Fruit fly (Drosophila melanogaster): Measurements from ENCODE around the gene dpr5.

Gene dpr5

DNA sequence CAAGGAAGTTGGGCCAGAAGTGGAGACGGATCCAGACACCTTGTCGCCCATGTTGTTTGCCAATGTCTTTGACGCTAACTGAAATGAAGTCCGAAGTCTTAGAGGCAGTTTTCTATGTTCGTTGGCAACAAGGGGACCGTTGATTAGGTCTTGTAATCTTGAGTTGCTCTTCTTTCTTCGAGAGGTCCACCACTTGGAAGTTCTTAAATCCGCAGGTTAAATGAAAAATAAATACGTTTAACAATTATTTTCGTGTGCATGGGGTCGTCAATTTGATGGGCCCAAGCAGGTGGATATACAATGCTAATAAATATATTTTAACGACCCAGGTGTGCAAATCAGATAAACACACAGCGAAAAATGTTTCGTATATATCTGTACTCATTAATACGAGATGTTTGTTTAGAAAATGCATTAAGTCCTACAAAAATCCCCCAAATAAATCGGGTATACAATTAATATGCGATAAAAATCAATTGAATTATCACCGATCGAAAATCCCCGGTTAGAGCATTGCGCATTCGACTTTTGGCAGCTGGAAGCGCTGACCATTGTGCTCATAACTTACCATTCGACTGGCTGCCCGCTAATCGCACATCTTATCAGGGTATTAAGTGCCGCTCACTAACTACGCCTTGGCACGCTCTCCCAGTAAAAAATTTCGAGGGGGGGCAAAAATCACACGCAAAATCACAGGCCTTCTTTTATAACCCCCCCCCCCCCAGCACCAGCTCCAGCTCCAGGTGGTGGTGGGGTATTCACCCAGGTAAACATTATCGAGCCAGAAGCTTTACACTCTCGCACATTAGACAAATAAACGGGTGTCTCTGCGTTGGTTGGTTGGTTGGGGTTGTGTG, 39.1 kb upstream of the dpr5 start, which contains the start of gene PGRP-LB (continued):
- TF ChIP-seq tin (GFP tag; optimal IDR thresholded peaks at IDR 0.05) (no peak), zfh2 (GFP tag; optimal IDR thresholded peaks at IDR 0.05) (peak; percentile 21), hkb (optimal IDR thresholded peaks at IDR 0.05) (no peak), hkb (GFP tag; IDR thresholded peaks at IDR 0.05) (no peak), pum (GFP tag; optimal IDR thresholded peaks at IDR 0.05) (no peak), klu (GFP tag; IDR thresholded peaks at IDR 0.05) (no peak), CG18599 (GFP tag; optimal IDR thresholded peaks at IDR 0.05) (peak; percentile 51), HLH54F (GFP tag; optimal IDR thresholded peaks at IDR 0.05) (no peak), dysf (GFP tag; IDR thresholded peaks at IDR 0.05) (peak; percentile 40; the same call in 1 of the 3 replicates), C15 (GFP tag; IDR thresholded peaks at IDR 0.05) (no peak), CG2120 (GFP tag; optimal IDR thresholded peaks at IDR 0.05) (peak; percentile 75), grau (tag; optimal IDR thresholded peaks at IDR 0.05) (peak; percentile 38), sim (GFP tag; IDR thresholded peaks at IDR 0.05) (no peak), CG13894 (tag; optimal IDR thresholded peaks at IDR 0.05) (no peak), org-1 (GFP tag; optimal IDR thresholded peaks at IDR 0.05) (no peak), CG8924 (tag; optimal IDR thresholded peaks at IDR 0.05) (no peak), CG9932 (GFP tag; IDR thresholded peaks at IDR 0.05) (peak; percentile 35; the same call in 1 of the 2 replicates), cad (GFP tag; optimal IDR thresholded peaks at IDR 0.05) (no peak), CG10321 (GFP tag; IDR thresholded peaks at IDR 0.05) (no peak), Fer2 (tag; optimal IDR thresholded peaks at IDR 0.05) (no peak), CG1603 (tag; optimal IDR thresholded peaks at IDR 0.05) (no peak), Stat92E (GFP tag; optimal IDR thresholded peaks at IDR 0.05) (peak in 1 of 3 experiments; percentile 47), CG16815 (GFP tag; optimal IDR thresholded peaks at IDR 0.05) (no peak), GATAe (GFP tag; conservative IDR thresholded peaks at IDR 0.05) (peak; percentile 56), H15 (GFP tag; IDR thresholded peaks at IDR 0.05) (no peak), Tbp (GFP tag; optimal IDR thresholded peaks at IDR 0.05) (no peak), gt (GFP tag; IDR thresholded peaks at IDR 0.05) (no peak), CG6175 (GFP tag; IDR thresholded peaks at IDR 0.05) (no peak), CG30403 (GFP tag; optimal IDR thresholded peaks at IDR 0.05) (peak; percentile 12), row (GFP tag; IDR thresholded peaks at IDR 0.05) (peak; percentile 67), pan (optimal IDR thresholded peaks at IDR 0.05) (no peak), pan (GFP tag; optimal IDR thresholded peaks at IDR 0.05 in 1 of 2, IDR thresholded peaks at IDR 0.05 in 1 of 2) (peak in 1 of 2 experiments; percentile 40), MBD-R2 (GFP tag; IDR thresholded peaks at IDR 0.05) (0 out of 2 replicates have a peak, but pooled peaks have one; percentile 13), sens-2 (GFP tag; IDR thresholded peaks at IDR 0.05) (peak; percentile 84), CG18476 (GFP tag; optimal IDR thresholded peaks at IDR 0.05) (no peak), CG4617 (GFP tag; optimal IDR thresholded peaks at IDR 0.05; ENCODE audit: borderline replicate concordance) (no peak), Meics (GFP tag; optimal IDR thresholded peaks at IDR 0.05) (peak; percentile 56), CG17385 (GFP tag; optimal IDR thresholded peaks at IDR 0.05) (peak; percentile 11), CG18262 (tag; optimal IDR thresholded peaks at IDR 0.05) (no peak), ttk (GFP tag; IDR thresholded peaks at IDR 0.05) (no peak), D19B (GFP tag; optimal IDR thresholded peaks at IDR 0.05) (peak; percentile 26)

DNA sequence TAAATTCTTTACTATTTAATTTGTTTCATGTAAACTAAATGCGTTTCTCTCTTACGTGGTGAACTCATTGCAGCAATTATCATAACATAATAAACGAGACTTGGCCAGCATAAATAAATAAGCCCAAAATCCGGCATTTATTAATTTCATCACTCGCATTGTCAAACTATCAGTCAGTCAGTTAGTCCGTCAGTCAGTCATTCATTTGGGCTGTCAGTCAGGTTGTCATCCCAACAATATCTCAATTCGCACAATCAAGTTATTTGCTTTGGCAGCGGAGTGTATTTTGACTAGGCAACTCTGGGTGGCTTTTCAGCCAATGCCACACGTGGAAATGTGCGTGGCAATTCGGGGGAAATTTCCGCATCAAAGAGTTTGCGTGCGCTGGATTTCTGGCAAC, 32.0 kb upstream of the dpr5 start:
- TF ChIP-seq Atf-2 (GFP tag; optimal IDR thresholded peaks at IDR 0.05) (no peak), CG8281 (tag; optimal IDR thresholded peaks at IDR 0.05) (peak; percentile 93), CG10565 (GFP tag; optimal IDR thresholded peaks at IDR 0.05) (no peak), CG2712 (tag; optimal IDR thresholded peaks at IDR 0.05) (no peak)
